Worm (Caenorhabditis elegans) whole organism, L3 larva: ENCODE data around the gene ZK180.7.

Experiments used
- R02D3.7 ChIP-seq: fragments of 150-350 bp; optimal IDR thresholded peaks from 2 replicates; lab custom pipeline; 2014; ENCODE audit warnings: missing biosample characterization, missing genetic modification characterization
- ZK546.5 ChIP-seq: sonication (generic microtip); optimal IDR thresholded peaks from 2 replicates; lab custom pipeline; 2017; ENCODE audit warnings: missing biosample characterization, missing genetic modification characterization
- aly-2 ChIP-seq: fragments of 150-350 bp; optimal IDR thresholded peaks from 2 replicates; lab custom pipeline; 2014; ENCODE audit warnings: missing biosample characterization, missing genetic modification characterization
- ama-1 ChIP-seq: fragments of 150-350 bp; optimal IDR thresholded peaks from 2 replicates; lab custom pipeline; 2018
- ceh-28 ChIP-seq: fragments of 150-350 bp; optimal IDR thresholded peaks from 2 replicates; lab custom pipeline; 2014; ENCODE audit warnings: missing biosample characterization, missing genetic modification reagents, missing genetic modification characterization
- ceh-9 ChIP-seq: sonication (generic microtip); optimal IDR thresholded peaks from 2 replicates; lab custom pipeline; 2018; ENCODE audit warnings: missing biosample characterization, missing genetic modification characterization
- daf-12 ChIP-seq: fragments of 150-350 bp; optimal IDR thresholded peaks from 2 replicates; lab custom pipeline; 2014; ENCODE audit warnings: missing biosample characterization, missing genetic modification reagents, missing genetic modification characterization
- egl-27 ChIP-seq: sonication (generic microtip); optimal IDR thresholded peaks from 4 replicates; lab custom pipeline; 2017; ENCODE audit warnings: missing biosample characterization, missing genetic modification reagents, missing genetic modification characterization
- egl-5 ChIP-seq: fragments of 150-350 bp; optimal IDR thresholded peaks from 2 replicates; lab custom pipeline; 2017; ENCODE audit warnings: missing biosample characterization, missing genetic modification reagents, missing genetic modification characterization, inconsistent platforms
- elt-1 ChIP-seq: fragments of 150-350 bp; optimal IDR thresholded peaks from 2 replicates; lab custom pipeline; 2014; ENCODE audit warnings: missing biosample characterization, missing genetic modification characterization
- elt-2 ChIP-seq: sonication (generic microtip); optimal IDR thresholded peaks from 2 replicates; lab custom pipeline; 2016; ENCODE audit warnings: missing genetic modification reagents, mild to moderate bottlenecking, missing genetic modification characterization, missing compliant biosample characterization
- elt-3 ChIP-seq, 3 experiments: fragments of 150-350 bp in 1 of 3; sonication (generic microtip) in 2 of 3; optimal IDR thresholded peaks; 2 replicates in 2 of 3; 4 replicates in 1 of 3; lab custom pipeline; 2014 to 2017; ENCODE audit warnings: missing biosample characterization in 3 of 3, missing genetic modification characterization in 3 of 3
- eor-1 ChIP-seq, 2 experiments: fragments of 150-350 bp; optimal IDR thresholded peaks; 2 replicates each; lab custom pipeline; 2014 to 2018; ENCODE audit warnings: missing biosample characterization in 2 of 2, missing genetic modification characterization in 2 of 2
- fkh-10 ChIP-seq: sonication (generic microtip); optimal IDR thresholded peaks from 2 replicates; lab custom pipeline; 2017; ENCODE audit warnings: missing biosample characterization, missing genetic modification reagents, missing genetic modification characterization
- fkh-2 ChIP-seq: fragments of 150-350 bp; optimal IDR thresholded peaks from 2 replicates; lab custom pipeline; 2014; ENCODE audit warnings: missing biosample characterization, missing genetic modification reagents, missing genetic modification characterization
- fos-1 ChIP-seq: fragments of 150-350 bp; optimal IDR thresholded peaks from 2 replicates; lab custom pipeline; 2014; ENCODE audit warnings: missing biosample characterization, missing genetic modification characterization
- jun-1 ChIP-seq: fragments of 150-350 bp; optimal IDR thresholded peaks from 2 replicates; lab custom pipeline; 2014; ENCODE audit warnings: missing biosample characterization, missing genetic modification reagents, missing genetic modification characterization
- lin-15B ChIP-seq: fragments of 150-350 bp; optimal IDR thresholded peaks from 2 replicates; lab custom pipeline; 2014; ENCODE audit warnings: missing biosample characterization, missing genetic modification characterization
- lin-39 ChIP-seq: fragments of 150-350 bp; optimal IDR thresholded peaks from 2 replicates; lab custom pipeline; 2018; ENCODE audit warnings: missing biosample characterization, missing genetic modification reagents, missing genetic modification characterization
- lsy-12 ChIP-seq: sonication (generic microtip); optimal IDR thresholded peaks from 2 replicates; lab custom pipeline; 2016; ENCODE audit warnings: mild to moderate bottlenecking, missing genetic modification characterization, missing compliant biosample characterization
- mdl-1 ChIP-seq: fragments of 150-350 bp; optimal IDR thresholded peaks from 2 replicates; lab custom pipeline; 2014; ENCODE audit warnings: missing biosample characterization, missing genetic modification characterization
- mml-1 ChIP-seq: fragments of 150-350 bp; sonication (generic microtip); optimal IDR thresholded peaks from 3 replicates; lab custom pipeline; 2014; ENCODE audit warnings: missing biosample characterization, missing genetic modification characterization
- nfya-1 ChIP-seq: sonication (generic microtip); optimal IDR thresholded peaks from 2 replicates; lab custom pipeline; 2017; ENCODE audit warnings: missing genetic modification characterization, mild to moderate bottlenecking, missing compliant biosample characterization, antibody characterized with exemption, moderate library complexity; ENCODE audit not compliant: insufficient read depth
- nhr-11 ChIP-seq: fragments of 150-350 bp; optimal IDR thresholded peaks from 2 replicates; lab custom pipeline; 2014; ENCODE audit warnings: missing biosample characterization, missing genetic modification characterization
- nhr-23 ChIP-seq: fragments of 150-350 bp; optimal IDR thresholded peaks from 2 replicates; lab custom pipeline; 2014; ENCODE audit warnings: missing biosample characterization, missing genetic modification reagents, missing genetic modification characterization
- nhr-237 ChIP-seq: fragments of 150-350 bp; optimal IDR thresholded peaks from 2 replicates; lab custom pipeline; 2014; ENCODE audit warnings: missing biosample characterization, missing genetic modification characterization
- nhr-25 ChIP-seq: sonication (generic microtip); optimal IDR thresholded peaks from 2 replicates; lab custom pipeline; 2017; ENCODE audit warnings: missing biosample characterization, missing genetic modification characterization
- nhr-43 ChIP-seq: sonication (generic microtip); optimal IDR thresholded peaks from 2 replicates; lab custom pipeline; 2016; ENCODE audit warnings: mild to moderate bottlenecking, missing genetic modification characterization, missing compliant biosample characterization; ENCODE audit not compliant: poor library complexity, severe bottlenecking
- nhr-76 ChIP-seq: fragments of 150-350 bp; sonication (generic microtip); optimal IDR thresholded peaks from 5 replicates; lab custom pipeline; 2014; ENCODE audit warnings: missing biosample characterization, missing genetic modification characterization
- nhr-77 ChIP-seq: fragments of 150-350 bp; optimal IDR thresholded peaks from 2 replicates; lab custom pipeline; 2014; ENCODE audit warnings: missing biosample characterization, missing genetic modification characterization
- pha-4 ChIP-seq: fragments of 150-350 bp; optimal IDR thresholded peaks from 2 replicates; lab custom pipeline; 2014; ENCODE audit warnings: missing biosample characterization, missing genetic modification reagents, missing genetic modification characterization
- pqm-1 ChIP-seq: fragments of 150-350 bp; optimal IDR thresholded peaks from 2 replicates; lab custom pipeline; 2017; ENCODE audit warnings: missing biosample characterization, missing genetic modification characterization, inconsistent platforms
- skn-1 ChIP-seq: fragments of 150-350 bp; optimal IDR thresholded peaks from 2 replicates; lab custom pipeline; 2014; ENCODE audit warnings: missing biosample characterization, missing genetic modification characterization
- tbx-2 ChIP-seq: sonication (generic microtip); optimal IDR thresholded peaks from 2 replicates; lab custom pipeline; 2016; ENCODE audit warnings: mild to moderate bottlenecking, missing genetic modification characterization, missing compliant biosample characterization
- unc-39 ChIP-seq: sonication (generic microtip); optimal IDR thresholded peaks from 4 replicates; lab custom pipeline; 2017; ENCODE audit warnings: missing biosample characterization, missing genetic modification characterization
- unc-62 ChIP-seq: fragments of 150-350 bp; sonication (generic microtip); optimal IDR thresholded peaks from 4 replicates; lab custom pipeline; 2014; ENCODE audit warnings: missing biosample characterization, missing genetic modification reagents, missing genetic modification characterization
- zag-1 ChIP-seq: fragments of 150-350 bp; optimal IDR thresholded peaks from 2 replicates; lab custom pipeline; 2014; ENCODE audit warnings: missing biosample characterization, missing genetic modification characterization
- ztf-11 ChIP-seq: fragments of 150-350 bp; optimal IDR thresholded peaks from 2 replicates; lab custom pipeline; 2014; ENCODE audit warnings: missing biosample characterization, missing genetic modification characterization
- ztf-4 ChIP-seq: fragments of 150-350 bp; optimal IDR thresholded peaks from 2 replicates; lab custom pipeline; 2014; ENCODE audit warnings: missing biosample characterization, missing genetic modification characterization

ZK180.7 gene

DNA sequence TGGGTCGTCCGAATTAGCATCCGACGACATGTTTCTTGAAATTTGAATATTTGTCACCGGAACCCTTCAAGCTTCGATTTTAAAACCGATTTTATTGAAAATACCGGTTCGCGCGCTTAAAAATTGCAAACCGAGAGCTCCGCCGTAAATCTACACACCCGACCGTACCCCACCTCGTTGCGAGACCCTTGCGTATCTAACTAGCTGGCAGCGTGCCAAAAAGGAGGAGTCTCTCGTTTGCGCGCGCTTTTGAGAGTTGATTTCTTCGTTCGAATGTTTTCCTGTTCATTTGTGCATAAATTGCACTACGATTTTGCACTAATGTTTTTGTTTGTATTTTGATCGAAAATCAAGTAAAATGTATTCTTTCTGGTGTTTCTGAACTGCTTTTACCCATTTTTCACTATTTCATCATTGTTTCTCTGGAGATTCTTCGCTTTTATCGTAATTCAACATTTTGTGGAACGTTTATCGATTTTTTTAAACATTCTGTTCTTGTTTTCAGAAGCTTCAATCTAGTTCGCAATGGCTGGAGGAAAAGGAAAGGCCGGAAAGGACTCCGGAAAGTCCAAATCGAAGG, 44.5 kb upstream of the ZK180.7 start, which contains the start of the genes wapl-1 and htz-1 (continued):
- TF ChIP-seq unc-62 (GFP tag; lab: Kevin White, UChicago), result no peak

DNA sequence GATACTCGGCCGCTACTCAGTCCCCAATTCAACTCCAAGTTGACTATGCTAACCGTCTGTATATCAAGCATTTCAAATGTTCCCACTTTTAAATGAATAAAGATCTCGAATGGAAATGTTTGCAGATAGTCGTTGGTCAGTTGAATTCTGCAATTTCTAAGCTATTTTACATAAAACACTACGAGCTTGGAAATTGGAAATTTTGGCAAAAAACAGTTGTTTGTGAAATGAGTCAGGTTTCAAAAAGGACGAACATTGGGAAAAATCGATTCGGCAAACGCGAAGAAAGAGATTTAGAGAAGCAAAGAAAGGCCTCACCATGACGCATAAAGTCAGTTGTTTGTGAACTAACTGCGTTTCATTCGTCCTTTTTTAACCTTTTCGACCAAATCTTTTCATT, 43.5 kb upstream of the ZK180.7 start:
- TF ChIP-seq nhr-25 (tag; lab: Kevin White, UChicago) (peak; percentile 50), ceh-9 (tag; lab: Kevin White, UChicago) (no peak), nhr-76 (tag; lab: Kevin White, UChicago) (no peak), elt-1 (tag; lab: Kevin White, UChicago) (no peak), R02D3.7 (peak; percentile 42), egl-5 (tag; lab: Kevin White, UChicago) (no peak), unc-39 (tag; lab: Kevin White, UChicago) (no peak), daf-12 (tag; lab: Kevin White, UChicago) (no peak), nhr-23 (tag; lab: Kevin White, UChicago) (peak; percentile 43), ceh-28 (tag; lab: Kevin White, UChicago) (peak; percentile 84), fkh-10 (GFP tag; lab: Kevin White, UChicago) (no peak), pha-4 (tag; lab: Kevin White, UChicago) (peak; percentile 65), egl-27 (tag; lab: Kevin White, UChicago) (no peak), ZK546.5 (tag; lab: Kevin White, UChicago) (peak; percentile 1), elt-3 (tag; optimal IDR thresholded peaks at IDR 0.05; lab: Kevin White, UChicago) (no peak), eor-1 (tag; optimal IDR thresholded peaks at IDR 0.05; lab: Kevin White, UChicago) (no peak), ztf-11 (tag; lab: Kevin White, UChicago) (no peak), nfya-1 (tag; lab: Kevin White, UChicago) (peak; percentile 59), ama-1 (lab: Kevin White, UChicago) (peak; percentile 83), fos-1 (no peak), nhr-237 (tag; lab: Kevin White, UChicago) (no peak), pqm-1 (peak; percentile 20), nhr-11 (tag; lab: Kevin White, UChicago) (no peak), nhr-77 (no peak), fkh-2 (tag; lab: Kevin White, UChicago) (no peak)

DNA sequence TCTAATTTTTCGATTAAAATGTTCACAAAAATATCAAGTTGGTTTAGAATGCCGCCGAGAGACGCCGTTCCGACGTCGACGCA, 43.2 kb upstream of the ZK180.7 start, which contains the start of gene chat-1:
TSS of gene chat-1 (plus strand) at position 48 of the 83 bp plus-strand sequence.
- TF ChIP-seq pha-4 (tag; lab: Kevin White, UChicago), result no peak
- TF ChIP-seq nhr-25 (tag; lab: Kevin White, UChicago), result no peak
- no peak for TF ChIP-seq fkh-10 (GFP tag; lab: Kevin White, UChicago)
- no peak for TF ChIP-seq tbx-2
- TF ChIP-seq lsy-12 (tag; lab: Kevin White, UChicago), result no peak
- TF ChIP-seq ama-1 (lab: Kevin White, UChicago), result no peak
- no peak for TF ChIP-seq skn-1 (tag; lab: Kevin White, UChicago)
- no peak for TF ChIP-seq daf-12 (tag; lab: Kevin White, UChicago)
- no peak for TF ChIP-seq zag-1 (tag; lab: Kevin White, UChicago)
- no peak for TF ChIP-seq unc-62 (GFP tag; lab: Kevin White, UChicago)
- TF ChIP-seq aly-2 (tag; lab: Kevin White, UChicago), result no peak
- TF ChIP-seq nhr-43 (tag; lab: Kevin White, UChicago), result no peak
- TF ChIP-seq elt-3 (tag; optimal IDR thresholded peaks at IDR 0.05; lab: Kevin White, UChicago), result no peak
- TF ChIP-seq nhr-77, result no peak
- no peak for TF ChIP-seq lin-15B
- TF ChIP-seq elt-2 (tag; lab: Kevin White, UChicago), result no peak
- no peak for TF ChIP-seq ztf-4

DNA sequence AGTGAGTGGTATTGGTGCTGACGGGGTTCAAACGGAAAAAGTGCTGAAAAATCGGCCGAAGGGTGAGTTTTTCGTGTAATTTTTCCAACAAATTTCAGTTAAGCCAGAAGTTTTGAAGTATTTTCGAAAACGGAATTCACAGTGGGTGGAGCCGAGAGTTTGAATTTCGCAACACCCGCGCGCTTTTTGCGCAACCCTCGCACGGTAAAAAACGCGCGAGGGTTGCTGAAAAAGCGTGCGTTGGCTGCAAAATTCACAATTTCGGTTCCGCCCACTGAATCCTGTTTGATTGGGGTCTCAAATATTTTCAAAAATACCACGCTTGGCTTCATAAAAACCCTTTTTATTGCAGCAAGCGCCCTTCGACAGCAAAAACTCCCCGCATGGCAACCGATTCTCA, 43.0 kb upstream of the ZK180.7 start:
- TF ChIP-seq nhr-11 (tag; lab: Kevin White, UChicago) (no peak), jun-1 (tag; lab: Kevin White, UChicago) (no peak), pqm-1 (no peak), pha-4 (tag; lab: Kevin White, UChicago) (no peak), elt-2 (tag; lab: Kevin White, UChicago) (no peak), mdl-1 (tag; lab: Kevin White, UChicago) (no peak), ama-1 (lab: Kevin White, UChicago) (no peak), R02D3.7 (no peak), ztf-4 (no peak), elt-3 (tag; optimal IDR thresholded peaks at IDR 0.05; lab: Kevin White, UChicago) (no peak), egl-5 (tag; lab: Kevin White, UChicago) (no peak), aly-2 (tag; lab: Kevin White, UChicago) (no peak), skn-1 (tag; lab: Kevin White, UChicago) (no peak), mml-1 (tag; lab: Kevin White, UChicago) (no peak), nhr-77 (no peak), lin-39 (tag; lab: Kevin White, UChicago) (no peak)
